Fruit fly (Drosophila melanogaster) whole organism, embryonic: Measurements from ENCODE around the gene CG16826.
A peak's percentile ranks its signal among the peaks of the same experiment; 100 is the strongest.

ENCODE experiments used
- Ada2b ChIP-seq: fragments of 200-800 bp; sonication (Bioruptor generic); IDR thresholded peaks from 2 replicates; pipeline ENCODE4 v1.3.6; 2022; ENCODE audit warnings: missing biosample characterization, missing genetic modification characterization
- Atf-2 ChIP-seq: fragments of 200-800 bp; sonication (Bioruptor generic); optimal IDR thresholded peaks from 2 replicates; lab custom pipeline; 2016; ENCODE audit warnings: missing biosample characterization, missing genetic modification characterization
- Bteb2 ChIP-seq: fragments of 200-800 bp; sonication (Bioruptor generic); optimal IDR thresholded peaks from 2 replicates; lab custom pipeline; 2016; ENCODE audit warnings: missing biosample characterization, missing genetic modification characterization
- CG10431 ChIP-seq: fragments of 200-800 bp; sonication (Bioruptor generic); optimal IDR thresholded peaks from 3 replicates; lab custom pipeline; 2018; ENCODE audit warnings: missing biosample characterization, mild to moderate bottlenecking, missing genetic modification characterization
- CG11398 ChIP-seq: fragments of 200-800 bp; sonication (Bioruptor generic); optimal IDR thresholded peaks from 2 replicates; lab custom pipeline; 2016; ENCODE audit warnings: missing biosample characterization, missing genetic modification characterization
- CG15514 ChIP-seq: fragments of 200-800 bp; sonication (Bioruptor generic); optimal IDR thresholded peaks from 3 replicates; lab custom pipeline; 2017; ENCODE audit warnings: missing biosample characterization, missing genetic modification characterization, mild to moderate bottlenecking, moderate library complexity, missing genetic modification reagents
- CG2875 ChIP-seq: fragments of 200-800 bp; sonication (Bioruptor generic); optimal IDR thresholded peaks from 2 replicates; lab custom pipeline; 2017; ENCODE audit warnings: missing biosample characterization, mild to moderate bottlenecking, missing genetic modification characterization, missing genetic modification reagents
- CG30020 ChIP-seq: fragments of 200-800 bp; optimal IDR thresholded peaks from 2 replicates; lab custom pipeline; 2019; ENCODE audit warnings: missing biosample characterization, mild to moderate bottlenecking, missing genetic modification characterization, moderate library complexity
- CG31441 ChIP-seq: fragments of 200-800 bp; sonication (Bioruptor generic); IDR thresholded peaks from 2 replicates; pipeline ENCODE4 v1.3.6; 2022; ENCODE audit warnings: missing biosample characterization, missing genetic modification characterization
- CG34376 ChIP-seq: fragments of 200-800 bp; sonication (Bioruptor generic); optimal IDR thresholded peaks from 2 replicates; lab custom pipeline; 2018; ENCODE audit warnings: missing biosample characterization, mild to moderate bottlenecking, missing genetic modification characterization
- CG34422 ChIP-seq: fragments of 200-800 bp; sonication (Bioruptor generic); IDR thresholded peaks from 3 replicates; pipeline ENCODE4 v1.3.6; 2022; ENCODE audit warnings: missing biosample characterization, missing genetic modification characterization
- CG42726 ChIP-seq: fragments of 200-800 bp; sonication (Bioruptor generic); IDR thresholded peaks from 2 replicates; pipeline ENCODE4 v1.3.6; 2022; ENCODE audit warnings: missing biosample characterization, missing genetic modification characterization; ENCODE audit not compliant: partially characterized antibody
- CG4328 ChIP-seq: fragments of 200-800 bp; sonication (Bioruptor generic); optimal IDR thresholded peaks from 3 replicates; lab custom pipeline; 2017; ENCODE audit warnings: missing biosample characterization, missing genetic modification reagents, missing genetic modification characterization
- CG6654 ChIP-seq: fragments of 200-800 bp; sonication (Bioruptor generic); optimal IDR thresholded peaks from 2 replicates; lab custom pipeline; 2017; ENCODE audit warnings: missing biosample characterization, mild to moderate bottlenecking, missing genetic modification characterization
- CG6683 ChIP-seq: fragments of 200-800 bp; sonication (Bioruptor generic); optimal IDR thresholded peaks from 2 replicates; lab custom pipeline; 2017; ENCODE audit warnings: missing biosample characterization, mild to moderate bottlenecking, missing genetic modification characterization, missing genetic modification reagents
- CG6854 ChIP-seq: fragments of 200-800 bp; sonication (Bioruptor generic); optimal IDR thresholded peaks from 3 replicates; lab custom pipeline; 2017; ENCODE audit warnings: missing biosample characterization, mild to moderate bottlenecking, missing genetic modification characterization
- CG7357 ChIP-seq: fragments of 200-800 bp; sonication (Bioruptor generic); IDR thresholded peaks from 3 replicates; pipeline ENCODE4 v1.3.6; 2022; ENCODE audit warnings: missing biosample characterization, missing genetic modification characterization
- CG7963 ChIP-seq: fragments of 200-800 bp; sonication (Bioruptor generic); IDR thresholded peaks from 3 replicates; pipeline ENCODE4 v1.3.6; 2022; ENCODE audit warnings: missing biosample characterization, missing genetic modification characterization; ENCODE audit not compliant: partially characterized antibody
- CG8388 ChIP-seq: fragments of 200-800 bp; sonication (Bioruptor generic); optimal IDR thresholded peaks from 2 replicates; lab custom pipeline; 2019; ENCODE audit warnings: missing biosample characterization, mild to moderate bottlenecking, missing genetic modification characterization, moderate library complexity
- CG9932 ChIP-seq: fragments of 200-800 bp; sonication (Bioruptor generic); IDR thresholded peaks from 2 replicates; pipeline ENCODE4 v1.3.6; 2022; ENCODE audit warnings: missing biosample characterization, missing genetic modification characterization
- Dbx ChIP-seq: fragments of 200-800 bp; sonication (Bioruptor generic); IDR thresholded peaks from 3 replicates; pipeline ENCODE4 v1.3.6; 2022; ENCODE audit warnings: missing biosample characterization, missing genetic modification characterization
- Doc3 ChIP-seq: fragments of 200-800 bp; sonication (Bioruptor generic); IDR thresholded peaks from 3 replicates; pipeline ENCODE4 v1.3.6; 2022; ENCODE audit warnings: missing biosample characterization, missing genetic modification characterization; ENCODE audit not compliant: partially characterized antibody
- E2f2 ChIP-seq: fragments of 200-800 bp; sonication (Bioruptor generic); IDR thresholded peaks from 2 replicates; pipeline ENCODE4 v1.3.6; 2022; ENCODE audit warnings: missing biosample characterization, missing genetic modification characterization
- Ets65A ChIP-seq: fragments of 200-800 bp; sonication (Bioruptor generic); peaks from one replicate; lab custom pipeline; 2016; ENCODE audit warnings: missing biosample characterization, missing genetic modification characterization
- Hr39 ChIP-seq: fragments of >200 bp; optimal IDR thresholded peaks from 2 replicates; lab custom pipeline; 2017
- Neu2 ChIP-seq: fragments of 200-800 bp; sonication (Bioruptor generic); optimal IDR thresholded peaks from 3 replicates; lab custom pipeline; 2016; ENCODE audit warnings: missing biosample characterization, missing genetic modification characterization, borderline replicate concordance
- Nf-YA ChIP-seq: fragments of 200-800 bp; sonication (Bioruptor generic); IDR thresholded peaks from 2 replicates; pipeline ENCODE4 v1.3.6; 2022; ENCODE audit warnings: missing biosample characterization, missing genetic modification characterization
- Sry-δ ChIP-seq: fragments of 200-800 bp; sonication (Bioruptor generic); optimal IDR thresholded peaks from 2 replicates; lab custom pipeline; 2016; ENCODE audit warnings: missing biosample characterization, missing genetic modification characterization
- ac ChIP-seq: fragments of 200-800 bp; sonication (Bioruptor generic); optimal IDR thresholded peaks from 3 replicates; lab custom pipeline; 2017; ENCODE audit warnings: missing biosample characterization, mild to moderate bottlenecking, missing genetic modification characterization
- al ChIP-seq: fragments of 200-800 bp; sonication (Bioruptor generic); IDR thresholded peaks from 2 replicates; pipeline ENCODE4 v1.3.6; 2022; ENCODE audit warnings: missing biosample characterization, missing genetic modification characterization
- ap ChIP-seq: fragments of 200-800 bp; sonication (Bioruptor generic); IDR thresholded peaks from 2 replicates; pipeline ENCODE4 v1.3.6; 2022; ENCODE audit warnings: missing biosample characterization, missing genetic modification characterization
- bab2 ChIP-seq: fragments of 200-800 bp; sonication (Bioruptor generic); optimal IDR thresholded peaks from 2 replicates; lab custom pipeline; 2016; ENCODE audit warnings: missing biosample characterization, missing genetic modification characterization
- bigmax ChIP-seq: fragments of 200-800 bp; sonication (Bioruptor generic); optimal IDR thresholded peaks from 2 replicates; lab custom pipeline; 2018; ENCODE audit warnings: missing biosample characterization, mild to moderate bottlenecking, missing genetic modification characterization
- bsh ChIP-seq, 2 experiments: fragments of 200-800 bp; sonication (Bioruptor generic); optimal IDR thresholded peaks; 2 replicates each; lab custom pipeline; 2017 to 2018; ENCODE audit warnings: mild to moderate bottlenecking in 2 of 2, missing biosample characterization in 2 of 2, missing genetic modification characterization in 2 of 2, moderate library complexity in 1 of 2
- crp ChIP-seq, 2 experiments: fragments of 200-800 bp; sonication (Bioruptor generic); optimal IDR thresholded peaks; 2 replicates in 1 of 2; 3 replicates in 1 of 2; lab custom pipeline; 2017; ENCODE audit warnings: missing biosample characterization in 2 of 2, missing genetic modification characterization in 2 of 2, mild to moderate bottlenecking in 1 of 2, moderate library complexity in 1 of 2
- da ChIP-seq: fragments of 200-800 bp; sonication (Bioruptor generic); optimal IDR thresholded peaks from 2 replicates; lab custom pipeline; 2016; ENCODE audit warnings: missing biosample characterization, missing genetic modification characterization
- dan ChIP-seq: fragments of 200-800 bp; sonication (Bioruptor generic); IDR thresholded peaks from 2 replicates; pipeline ENCODE4 v1.3.6; 2022; ENCODE audit warnings: missing biosample characterization, missing genetic modification characterization
- danr ChIP-seq: fragments of 200-800 bp; sonication (Bioruptor generic); IDR thresholded peaks from 2 replicates; pipeline ENCODE4 v1.3.6; 2022; ENCODE audit warnings: missing biosample characterization, missing genetic modification characterization
- disco-r ChIP-seq: fragments of 200-800 bp; sonication (Bioruptor generic); optimal IDR thresholded peaks from 2 replicates; lab custom pipeline; 2016; ENCODE audit warnings: missing biosample characterization, missing genetic modification characterization
- gro ChIP-seq: fragments of 200-800 bp; sonication (Bioruptor generic); optimal IDR thresholded peaks from 2 replicates; lab custom pipeline; 2016; ENCODE audit warnings: missing biosample characterization, missing genetic modification characterization
- kni ChIP-seq: fragments of 200-800 bp; sonication (Bioruptor generic); optimal IDR thresholded peaks from 3 replicates; lab custom pipeline; 2017; ENCODE audit warnings: mild to moderate bottlenecking, missing biosample characterization, missing genetic modification reagents, missing genetic modification characterization
- lov ChIP-seq, 2 experiments: fragments of 200-800 bp in 1 of 2; fragments of >200 bp in 1 of 2; sonication (Bioruptor generic) in 1 of 2; IDR thresholded peaks in 1 of 2; optimal IDR thresholded peaks in 1 of 2; 2 replicates in 1 of 2; 3 replicates in 1 of 2; pipeline versions ENCODE4 v1.3.6 to Lab custom; 2017 to 2022; ENCODE audit warnings: missing biosample characterization in 1 of 2, missing genetic modification characterization in 1 of 2
- nau ChIP-seq: fragments of 200-800 bp; sonication (Bioruptor generic); optimal IDR thresholded peaks from 3 replicates; lab custom pipeline; 2017; ENCODE audit warnings: missing biosample characterization, mild to moderate bottlenecking, missing genetic modification characterization, missing genetic modification reagents
- oc ChIP-seq: fragments of 200-800 bp; sonication (Bioruptor generic); optimal IDR thresholded peaks from 2 replicates; lab custom pipeline; 2018; ENCODE audit warnings: missing biosample characterization, mild to moderate bottlenecking, missing genetic modification characterization, moderate library complexity
- peb ChIP-seq: fragments of 200-800 bp; sonication (Bioruptor generic); IDR thresholded peaks from 2 replicates; pipeline ENCODE4 v1.3.6; 2022; ENCODE audit warnings: missing biosample characterization, missing genetic modification characterization
- pfk ChIP-seq: fragments of 200-800 bp; sonication (Bioruptor generic); optimal IDR thresholded peaks from 2 replicates; lab custom pipeline; 2018; ENCODE audit warnings: missing biosample characterization, mild to moderate bottlenecking, missing genetic modification characterization, moderate library complexity
- pros ChIP-seq: fragments of 200-800 bp; sonication (Bioruptor generic); optimal IDR thresholded peaks from 3 replicates; lab custom pipeline; 2019; ENCODE audit warnings: missing biosample characterization, mild to moderate bottlenecking, missing genetic modification characterization, moderate library complexity
- sqz ChIP-seq: fragments of 200-800 bp; sonication (Bioruptor generic); optimal IDR thresholded peaks from 3 replicates; lab custom pipeline; 2018; ENCODE audit warnings: missing biosample characterization, mild to moderate bottlenecking, missing genetic modification characterization
- trem ChIP-seq: fragments of 200-800 bp; optimal IDR thresholded peaks from 3 replicates; lab custom pipeline; 2019; ENCODE audit warnings: missing biosample characterization, mild to moderate bottlenecking, missing genetic modification characterization, moderate library complexity

Gene CG16826

DNA sequence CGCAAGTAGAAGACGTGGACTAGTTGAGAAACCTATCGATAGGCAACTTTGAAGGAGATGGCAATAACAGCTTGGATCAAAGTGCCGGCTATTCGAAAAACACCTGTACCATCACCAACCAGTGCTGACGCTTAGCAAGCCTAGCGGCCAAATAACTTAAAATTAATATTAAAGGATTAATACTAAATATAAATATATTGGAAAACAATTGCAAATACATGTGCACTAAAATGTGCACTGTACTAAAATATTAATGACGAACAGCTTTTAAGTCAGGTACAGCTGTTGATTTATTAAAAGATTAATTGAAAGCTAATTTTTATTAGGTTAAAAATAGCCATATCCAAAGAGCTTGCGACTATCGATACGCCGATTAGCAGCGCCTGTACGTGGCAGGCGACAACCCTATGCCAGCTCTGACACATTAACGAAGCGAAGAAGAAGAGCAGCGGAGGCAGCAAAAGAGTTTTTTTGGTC, 31.0 kb downstream of the CG16826 start, which contains the start of the genes CG9302 and beta'COP (continued):
- TF ChIP-seq lov (optimal IDR thresholded peaks at IDR 0.05; lab: Kevin White, UChicago) (no peak), lov (GFP tag; IDR thresholded peaks at IDR 0.05; lab: Robert Waterston, UW) (no peak), CG31441 (GFP tag; lab: Robert Waterston, UW) (peak; percentile 77), peb (GFP tag; lab: Robert Waterston, UW) (0 out of 2 replicates have a peak, but pooled peaks have one; percentile 25), CG30020 (tag; lab: Kevin White, UChicago) (peak; percentile 69), danr (peak; percentile 47; the same call in 1 of the 2 replicates), oc (tag; lab: Kevin White, UChicago) (no peak), da (no peak), E2f2 (GFP tag; lab: Robert Waterston, UW) (0 out of 2 replicates have a peak, but pooled peaks have one; percentile 22), CG9932 (peak; percentile 81), CG34422 (0 out of 3 replicates have a peak, but pooled peaks have one; percentile 57), CG42726 (GFP tag; lab: Robert Waterston, UW) (no peak), CG7963 (GFP tag; lab: Robert Waterston, UW) (0 out of 3 replicates have a peak, but pooled peaks have one; percentile 23), trem (tag; lab: Kevin White, UChicago) (peak; percentile 68), CG15514 (GFP tag; lab: Kevin White, UChicago) (peak; percentile 67), Sry-δ (peak; percentile 85), CG7357 (peak; percentile 56; the same call in 1 of the 3 replicates), CG11398 (no peak), pfk (GFP tag; lab: Kevin White, UChicago) (no peak), CG4328 (peak; percentile 66), Ada2b (GFP tag; lab: Robert Waterston, UW) (no peak), pros (GFP tag; lab: Kevin White, UChicago) (no peak), CG34376 (GFP tag; lab: Kevin White, UChicago) (no peak), nau (no peak), Hr39 (lab: Kevin White, UChicago) (no peak), kni (GFP tag; lab: Kevin White, UChicago) (no peak), bsh (GFP tag; optimal IDR thresholded peaks at IDR 0.05; lab: Kevin White, UChicago) (peak; percentile 29 to 42), Bteb2 (GFP tag; lab: Kevin White, UChicago) (no peak), dan (GFP tag; lab: Robert Waterston, UW) (no peak), CG6683 (GFP tag; lab: Kevin White, UChicago) (peak; percentile 14), CG6654 (GFP tag; lab: Kevin White, UChicago) (peak; percentile 5), ap (GFP tag; lab: Robert Waterston, UW) (no peak), crp (GFP tag; optimal IDR thresholded peaks at IDR 0.05; lab: Kevin White, UChicago) (peak in 1 of 2 experiments; percentile 39), CG2875 (GFP tag; lab: Kevin White, UChicago) (no peak), bab2 (GFP tag; lab: Kevin White, UChicago) (peak; percentile 48), Ets65A (GFP tag; lab: Kevin White, UChicago) (peak; percentile 93), al (GFP tag; lab: Robert Waterston, UW) (peak; percentile 59; the same call in 1 of the 2 replicates), Doc3 (GFP tag; lab: Robert Waterston, UW) (peak; percentile 57), disco-r (GFP tag; lab: Kevin White, UChicago) (no peak), CG8388 (GFP tag; lab: Kevin White, UChicago) (peak; percentile 50), CG10431 (GFP tag; lab: Kevin White, UChicago) (peak; percentile 17), Atf-2 (GFP tag; lab: Kevin White, UChicago) (peak; percentile 34), Dbx (GFP tag; lab: Robert Waterston, UW) (peak; percentile 80), gro (peak; percentile 28), Nf-YA (GFP tag; lab: Robert Waterston, UW) (no peak), bigmax (GFP tag; lab: Kevin White, UChicago) (peak; percentile 31), CG6854 (GFP tag; lab: Kevin White, UChicago) (no peak), sqz (no peak), ac (GFP tag; lab: Kevin White, UChicago) (no peak), Neu2 (GFP tag; lab: Kevin White, UChicago) (no peak)
